Worm (Caenorhabditis elegans) whole organism, L4/young adult: Measurements from ENCODE around the gene M60.6.

Source experiments
- W03F9.2 ChIP-seq: fragments of 150-350 bp; optimal IDR thresholded peaks from 2 replicates; lab custom pipeline; 2014; ENCODE audit warnings: missing biosample characterization, missing genetic modification characterization
- him-1 ChIP-seq: sonication (generic microtip); optimal IDR thresholded peaks from 2 replicates; lab custom pipeline; 2016; ENCODE audit warnings: missing genotype, missing genetic modification reagents, missing genetic modification characterization, missing compliant biosample characterization

ce11 chrX:8219428-8219827 lies 32.8 kb downstream of the M60.6 start, which contains the start of gene K02A6.1:
- TF ChIP-seq him-1 (tag; lab: Kevin White, UChicago) (no peak), W03F9.2 (tag; lab: Kevin White, UChicago) (no peak)
